Fruit fly (Drosophila melanogaster): ENCODE data around the gene Trx2.

The Trx2 gene

dm6 chr2L:9567398-9567856 is 45.5 kb upstream of the Trx2 start (continued):
- TF ChIP-seq CG14441 (GFP tag; IDR thresholded peaks at IDR 0.05): peak; percentile 89
- no peak for TF ChIP-seq Elba2 (GFP tag; optimal IDR thresholded peaks at IDR 0.05)
- TF ChIP-seq CG4424 (GFP tag; optimal IDR thresholded peaks at IDR 0.05): peak; percentile 97
- peak; percentile 15; the same call in 1 of the 2 replicates for TF ChIP-seq Scr (GFP tag; IDR thresholded peaks at IDR 0.05; ENCODE audit: partially characterized antibody)
- TF ChIP-seq lbe (GFP tag; optimal IDR thresholded peaks at IDR 0.05): peak; percentile 83
- TF ChIP-seq Bdp1 (GFP tag; optimal IDR thresholded peaks at IDR 0.05): peak; percentile 90
- TF ChIP-seq CG16815 (GFP tag; optimal IDR thresholded peaks at IDR 0.05): no peak
- peak; percentile 100 for TF ChIP-seq CG17568 (GFP tag; optimal IDR thresholded peaks at IDR 0.05)
- peak; percentile 70 for TF ChIP-seq Dp (GFP tag; optimal IDR thresholded peaks at IDR 0.05)
- TF ChIP-seq Ssrp (tag; optimal IDR thresholded peaks at IDR 0.05): peak; percentile 84
- TF ChIP-seq Usf (GFP tag; optimal IDR thresholded peaks at IDR 0.05): peak; percentile 61
- peak; percentile 94 for TF ChIP-seq CG6175 (GFP tag; IDR thresholded peaks at IDR 0.05)
- peak; percentile 96 for TF ChIP-seq dmrt99B (tag; optimal IDR thresholded peaks at IDR 0.05)
- peak; percentile 80 for TF ChIP-seq CG7928 (GFP tag; optimal IDR thresholded peaks at IDR 0.05)
- peak; percentile 90 for TF ChIP-seq tio (GFP tag; optimal IDR thresholded peaks at IDR 0.05)
- peak; percentile 70 for TF ChIP-seq Taf1 (GFP tag; IDR thresholded peaks at IDR 0.05)
- peak; percentile 99 for TF ChIP-seq wek (GFP tag; optimal IDR thresholded peaks at IDR 0.05)
- peak; percentile 99 for TF ChIP-seq CG17385 (GFP tag; optimal IDR thresholded peaks at IDR 0.05)
- peak; percentile 26 for TF ChIP-seq CG15696 (tag; optimal IDR thresholded peaks at IDR 0.05)
- peak in 1 of 2 experiments; percentile 85 for TF ChIP-seq Hr78 (GFP tag; optimal IDR thresholded peaks at IDR 0.05)
- TF ChIP-seq sens-2 (GFP tag; IDR thresholded peaks at IDR 0.05): peak; percentile 98
- peak; percentile 94 for TF ChIP-seq Aef1 (GFP tag; IDR thresholded peaks at IDR 0.05)
- TF ChIP-seq CG12155 (GFP tag; optimal IDR thresholded peaks at IDR 0.05): peak; percentile 87
- TF ChIP-seq Gsc (GFP tag; IDR thresholded peaks at IDR 0.05): no peak
- peak; percentile 82 for TF ChIP-seq CG2120 (GFP tag; optimal IDR thresholded peaks at IDR 0.05)
- peak; percentile 85 for TF ChIP-seq CG9932 (GFP tag; IDR thresholded peaks at IDR 0.05)
- TF ChIP-seq CG3065 (GFP tag; optimal IDR thresholded peaks at IDR 0.05): peak; percentile 94
- peak; percentile 98 for TF ChIP-seq gce (GFP tag; IDR thresholded peaks at IDR 0.05)
- no peak for TF ChIP-seq dan (GFP tag; IDR thresholded peaks at IDR 0.05)
- TF ChIP-seq toy (GFP tag; IDR thresholded peaks at IDR 0.05): peak; percentile 85
- TF ChIP-seq dmrt11E (tag; optimal IDR thresholded peaks at IDR 0.05): peak; percentile 44
- peak; percentile 98 for TF ChIP-seq CG6683 (GFP tag; optimal IDR thresholded peaks at IDR 0.05)
- TF ChIP-seq pho (GFP tag; optimal IDR thresholded peaks at IDR 0.05): peak; percentile 90
- peak; percentile 97 for TF ChIP-seq gsb-n (tag; optimal IDR thresholded peaks at IDR 0.05)
- TF ChIP-seq CG30020 (tag; optimal IDR thresholded peaks at IDR 0.05): peak; percentile 54
- TF ChIP-seq pita (GFP tag; optimal IDR thresholded peaks at IDR 0.05): no peak
- peak; percentile 91 for TF ChIP-seq dimm (GFP tag; IDR thresholded peaks at IDR 0.05)
- peak; percentile 98 for TF ChIP-seq CG1529 (GFP tag; optimal IDR thresholded peaks at IDR 0.05)
- TF ChIP-seq zen (tag; optimal IDR thresholded peaks at IDR 0.05): peak; percentile 71
- peak; percentile 91 for TF ChIP-seq tgo (GFP tag; IDR thresholded peaks at IDR 0.05)
- peak; percentile 89 for TF ChIP-seq MESR4 (GFP tag; optimal IDR thresholded peaks at IDR 0.05)
- peak; percentile 86 for TF ChIP-seq cato (GFP tag; optimal IDR thresholded peaks at IDR 0.05; ENCODE audit: borderline replicate concordance)
- TF ChIP-seq CG10462 (GFP tag; optimal IDR thresholded peaks at IDR 0.05): peak; percentile 92
- TF ChIP-seq CG7556 (GFP tag; optimal IDR thresholded peaks at IDR 0.05): peak; percentile 94
- TF ChIP-seq HLH3B (GFP tag; IDR thresholded peaks at IDR 0.05): peak; percentile 95
- TF ChIP-seq CG10209 (GFP tag; optimal IDR thresholded peaks at IDR 0.05): peak; percentile 98
- peak; percentile 95 for TF ChIP-seq Hsf (GFP tag; optimal IDR thresholded peaks at IDR 0.05)
- TF ChIP-seq CG11723 (GFP tag; optimal IDR thresholded peaks at IDR 0.05): peak; percentile 99
- TF ChIP-seq CG10267 (tag; optimal IDR thresholded peaks at IDR 0.05): peak; percentile 91
- peak; percentile 96 for TF ChIP-seq Max (GFP tag; optimal IDR thresholded peaks at IDR 0.05)
